Worm (Caenorhabditis elegans) whole organism, L4 larva: ENCODE measurements around the gene oac-23.

Experiments
- mdl-1 ChIP-seq, 2 experiments: fragments of 150-350 bp in 1 of 2; sonication (generic microtip) in 1 of 2; optimal IDR thresholded peaks; 2 replicates each; lab custom pipeline; 2014 to 2017; ENCODE audit warnings: missing biosample characterization in 2 of 2, missing genetic modification characterization in 2 of 2
- nhr-102 ChIP-seq: sonication (generic microtip); optimal IDR thresholded peaks from 2 replicates; lab custom pipeline; 2016; ENCODE audit warnings: mild to moderate bottlenecking, missing genetic modification characterization, moderate library complexity, missing compliant biosample characterization
- nhr-25 ChIP-seq: sonication (generic microtip); optimal IDR thresholded peaks from 2 replicates; lab custom pipeline; 2017; ENCODE audit warnings: missing genetic modification characterization, mild to moderate bottlenecking, missing compliant biosample characterization, antibody characterized with exemption, moderate library complexity, borderline replicate concordance; ENCODE audit not compliant: insufficient read depth
- nhr-41 ChIP-seq: fragments of 200-800 bp; sonication (Bioruptor generic); IDR thresholded peaks from 2 replicates; pipeline ENCODE4 v1.3.6; 2022; ENCODE audit warnings: missing genetic modification reagents, missing genetic modification characterization, missing compliant biosample characterization
- nhr-77 ChIP-seq: fragments of 150-350 bp; optimal IDR thresholded peaks from 2 replicates; lab custom pipeline; 2014; ENCODE audit warnings: missing biosample characterization, missing genetic modification characterization
- snpc-4 ChIP-seq: fragments of 150-350 bp; optimal IDR thresholded peaks from 2 replicates; lab custom pipeline; 2014; ENCODE audit warnings: missing biosample characterization, missing genetic modification characterization
- zip-11 ChIP-seq: fragments of 200-800 bp; sonication (Bioruptor generic); IDR thresholded peaks from 2 replicates; pipeline ENCODE4 v1.3.6; 2022; ENCODE audit warnings: missing genetic modification characterization, missing compliant biosample characterization

ce11 chrIV:3854606-3855005, 26.6 kb upstream of the oac-23 start:
- no peak for TF ChIP-seq zip-11 (GFP tag; lab: Robert Waterston, UW)
- no peak for TF ChIP-seq nhr-102 (tag; lab: Kevin White, UChicago)
- TF ChIP-seq nhr-25 (tag; lab: Kevin White, UChicago): no peak
- no peak for TF ChIP-seq mdl-1 (tag; optimal IDR thresholded peaks at IDR 0.05; lab: Kevin White, UChicago)
- no peak for TF ChIP-seq nhr-77
- no peak for TF ChIP-seq snpc-4 (tag; lab: Kevin White, UChicago)
- TF ChIP-seq nhr-41 (GFP tag; lab: Robert Waterston, UW): no peak
